Worm (Caenorhabditis elegans) whole organism, L1 larva: Measurements from ENCODE around the gene prx-2.
A peak's percentile ranks its signal among the peaks of the same experiment; 100 is the strongest.

Source experiments
- Y116A8C.19 ChIP-seq: sonication (generic microtip); optimal IDR thresholded peaks from 2 replicates; lab custom pipeline; 2016; ENCODE audit warnings: missing compliant biosample characterization, missing genetic modification characterization, borderline replicate concordance
- alr-1 ChIP-seq: fragments of 200-800 bp; sonication (Bioruptor generic); optimal IDR thresholded peaks from 2 replicates; lab custom pipeline; 2018; ENCODE audit warnings: borderline replicate concordance, mild to moderate bottlenecking, missing genetic modification characterization, missing compliant biosample characterization
- aly-2 ChIP-seq: fragments of 150-350 bp; optimal IDR thresholded peaks from 2 replicates; lab custom pipeline; 2014; ENCODE audit warnings: missing biosample characterization, missing genetic modification characterization
- blmp-1 ChIP-seq: fragments of 150-350 bp; optimal IDR thresholded peaks from 2 replicates; lab custom pipeline; 2014; ENCODE audit warnings: missing biosample characterization, missing genetic modification characterization
- ceh-8 ChIP-seq: fragments of 200-800 bp; sonication (Bioruptor generic); optimal IDR thresholded peaks from 2 replicates; lab custom pipeline; 2018; ENCODE audit warnings: mild to moderate bottlenecking, missing genetic modification characterization, moderate library complexity, missing compliant biosample characterization
- ceh-88 ChIP-seq: fragments of 200-800 bp; sonication (Bioruptor generic); IDR thresholded peaks from 2 replicates; pipeline ENCODE4 v1.3.6; 2022; ENCODE audit warnings: missing genetic modification characterization, missing compliant biosample characterization
- ceh-90 ChIP-seq: sonication (generic microtip); optimal IDR thresholded peaks from 2 replicates; lab custom pipeline; 2016; ENCODE audit warnings: missing genetic modification characterization, missing compliant biosample characterization
- efl-1 ChIP-seq, 4 experiments: fragments of 150-350 bp; optimal IDR thresholded peaks in 3 of 4; peaks in 1 of 4; 1 replicate in 1 of 4; 2 replicates in 3 of 4; lab custom pipeline; 2014; ENCODE audit warnings: missing biosample characterization in 2 of 4, missing genetic modification characterization in 2 of 4, missing genetic modification reagents in 2 of 4
- efl-3 ChIP-seq: fragments of 200-800 bp; sonication (Bioruptor generic); optimal IDR thresholded peaks from 2 replicates; lab custom pipeline; 2018; ENCODE audit warnings: mild to moderate bottlenecking, missing genetic modification characterization, missing compliant biosample characterization
- egl-13 ChIP-seq: sonication (generic microtip); optimal IDR thresholded peaks from 2 replicates; lab custom pipeline; 2016; ENCODE audit warnings: missing genotype, missing genetic modification reagents, missing genetic modification characterization, missing compliant biosample characterization
- elt-3 ChIP-seq, 6 experiments: fragments of 150-350 bp in 1 of 6; sonication (generic microtip); optimal IDR thresholded peaks; 2 replicates each; lab custom pipeline; 2017 to 2018; ENCODE audit warnings: missing biosample characterization in 6 of 6, missing genetic modification characterization in 6 of 6, inconsistent platforms in 1 of 6
- fkh-10 ChIP-seq: sonication (generic microtip); optimal IDR thresholded peaks from 2 replicates; lab custom pipeline; 2017; ENCODE audit warnings: missing biosample characterization, missing genetic modification reagents, missing genetic modification characterization
- fkh-4 ChIP-seq: sonication (generic microtip); optimal IDR thresholded peaks from 2 replicates; lab custom pipeline; 2016; ENCODE audit warnings: missing compliant biosample characterization, missing genetic modification characterization, borderline replicate concordance
- fos-1 ChIP-seq: fragments of 150-350 bp; optimal IDR thresholded peaks from 2 replicates; lab custom pipeline; 2014; ENCODE audit warnings: missing biosample characterization, missing genetic modification characterization
- hlh-17 ChIP-seq: fragments of 200-800 bp; sonication (Bioruptor generic); optimal IDR thresholded peaks from 2 replicates; lab custom pipeline; 2018; ENCODE audit warnings: missing genetic modification characterization, mild to moderate bottlenecking, missing compliant biosample characterization, moderate library complexity, borderline replicate concordance
- hlh-4 ChIP-seq: sonication (generic microtip); optimal IDR thresholded peaks from 2 replicates; lab custom pipeline; 2016; ENCODE audit warnings: mild to moderate bottlenecking, missing genetic modification characterization, missing compliant biosample characterization
- hpl-2 ChIP-seq: fragments of 150-350 bp; optimal IDR thresholded peaks from 2 replicates; lab custom pipeline; 2014; ENCODE audit warnings: missing biosample characterization, missing genetic modification reagents, missing genetic modification characterization
- lin-13 ChIP-seq: fragments of 150-350 bp; optimal IDR thresholded peaks from 2 replicates; lab custom pipeline; 2014; ENCODE audit warnings: missing biosample characterization, missing genetic modification reagents, missing genetic modification characterization
- lin-15B ChIP-seq: fragments of 150-350 bp; sonication (generic microtip); optimal IDR thresholded peaks from 3 replicates; lab custom pipeline; 2014; ENCODE audit warnings: missing biosample characterization, missing genetic modification characterization
- lin-39 ChIP-seq: fragments of 150-350 bp; optimal IDR thresholded peaks from 2 replicates; lab custom pipeline; 2014; ENCODE audit warnings: missing biosample characterization, missing genetic modification reagents, missing genetic modification characterization
- mab-9 ChIP-seq: fragments of 200-800 bp; sonication (Bioruptor generic); IDR thresholded peaks from 2 replicates; pipeline ENCODE4 v1.3.6; 2022; ENCODE audit warnings: missing genetic modification reagents, missing genetic modification characterization, missing compliant biosample characterization
- mep-1 ChIP-seq: fragments of 150-350 bp; optimal IDR thresholded peaks from 2 replicates; lab custom pipeline; 2014; ENCODE audit warnings: missing biosample characterization, missing genetic modification characterization
- nhr-11 ChIP-seq: fragments of 150-350 bp; optimal IDR thresholded peaks from 2 replicates; lab custom pipeline; 2014; ENCODE audit warnings: missing biosample characterization, missing genetic modification characterization
- nhr-12 ChIP-seq: sonication (generic microtip); optimal IDR thresholded peaks from 2 replicates; lab custom pipeline; 2017; ENCODE audit warnings: missing biosample characterization, missing genetic modification characterization
- nhr-19 ChIP-seq: fragments of 200-800 bp; sonication (Bioruptor generic); conservative IDR thresholded peaks from 2 replicates; pipeline ENCODE4 v1.3.6; 2022; ENCODE audit warnings: missing genetic modification characterization, missing compliant biosample characterization
- nhr-20 ChIP-seq: sonication (generic microtip); optimal IDR thresholded peaks from 2 replicates; lab custom pipeline; 2016; ENCODE audit warnings: mild to moderate bottlenecking, missing genetic modification characterization, missing compliant biosample characterization
- nhr-237 ChIP-seq: fragments of 150-350 bp; optimal IDR thresholded peaks from 2 replicates; lab custom pipeline; 2014; ENCODE audit warnings: missing biosample characterization, missing genetic modification characterization
- nhr-47 ChIP-seq: sonication (generic microtip); optimal IDR thresholded peaks from 2 replicates; lab custom pipeline; 2016; ENCODE audit warnings: mild to moderate bottlenecking, missing genetic modification characterization, moderate library complexity, missing compliant biosample characterization
- nhr-71 ChIP-seq: sonication (generic microtip); optimal IDR thresholded peaks from 2 replicates; lab custom pipeline; 2016; ENCODE audit warnings: mild to moderate bottlenecking, missing genetic modification characterization, moderate library complexity, missing compliant biosample characterization
- pag-3 ChIP-seq: sonication (generic microtip); optimal IDR thresholded peaks from 2 replicates; lab custom pipeline; 2017; ENCODE audit warnings: missing genetic modification characterization, mild to moderate bottlenecking, missing compliant biosample characterization, antibody characterized with exemption, borderline replicate concordance; ENCODE audit not compliant: insufficient read depth
- sptf-1 ChIP-seq: fragments of 150-350 bp; optimal IDR thresholded peaks from 2 replicates; lab custom pipeline; 2014; ENCODE audit warnings: missing biosample characterization, missing genetic modification characterization
- sup-37 ChIP-seq: fragments of 200-800 bp; sonication (Bioruptor generic); optimal IDR thresholded peaks from 2 replicates; lab custom pipeline; 2018; ENCODE audit warnings: mild to moderate bottlenecking, missing genetic modification characterization, missing compliant biosample characterization
- tbx-2 ChIP-seq: sonication (generic microtip); optimal IDR thresholded peaks from 2 replicates; lab custom pipeline; 2016; ENCODE audit warnings: missing genetic modification characterization, missing compliant biosample characterization
- tlp-1 ChIP-seq: fragments of 150-350 bp; optimal IDR thresholded peaks from 2 replicates; lab custom pipeline; 2014; ENCODE audit warnings: missing biosample characterization, missing genetic modification characterization
- unc-30 ChIP-seq: sonication (generic microtip); optimal IDR thresholded peaks from 2 replicates; lab custom pipeline; 2017; ENCODE audit warnings: missing biosample characterization, missing genetic modification characterization
- unc-86 ChIP-seq: sonication (generic microtip); optimal IDR thresholded peaks from 2 replicates; lab custom pipeline; 2016; ENCODE audit warnings: missing genetic modification characterization, missing compliant biosample characterization
- xbp-1 ChIP-seq: sonication (generic microtip); optimal IDR thresholded peaks from 2 replicates; lab custom pipeline; 2016; ENCODE audit warnings: missing genetic modification characterization, missing compliant biosample characterization
- zag-1 ChIP-seq: fragments of 150-350 bp; optimal IDR thresholded peaks from 2 replicates; lab custom pipeline; 2014; ENCODE audit warnings: missing biosample characterization, missing genetic modification characterization
- ztf-4 ChIP-seq: fragments of 150-350 bp; optimal IDR thresholded peaks from 2 replicates; lab custom pipeline; 2014; ENCODE audit warnings: missing biosample characterization, missing genetic modification characterization

Gene prx-2

DNA sequence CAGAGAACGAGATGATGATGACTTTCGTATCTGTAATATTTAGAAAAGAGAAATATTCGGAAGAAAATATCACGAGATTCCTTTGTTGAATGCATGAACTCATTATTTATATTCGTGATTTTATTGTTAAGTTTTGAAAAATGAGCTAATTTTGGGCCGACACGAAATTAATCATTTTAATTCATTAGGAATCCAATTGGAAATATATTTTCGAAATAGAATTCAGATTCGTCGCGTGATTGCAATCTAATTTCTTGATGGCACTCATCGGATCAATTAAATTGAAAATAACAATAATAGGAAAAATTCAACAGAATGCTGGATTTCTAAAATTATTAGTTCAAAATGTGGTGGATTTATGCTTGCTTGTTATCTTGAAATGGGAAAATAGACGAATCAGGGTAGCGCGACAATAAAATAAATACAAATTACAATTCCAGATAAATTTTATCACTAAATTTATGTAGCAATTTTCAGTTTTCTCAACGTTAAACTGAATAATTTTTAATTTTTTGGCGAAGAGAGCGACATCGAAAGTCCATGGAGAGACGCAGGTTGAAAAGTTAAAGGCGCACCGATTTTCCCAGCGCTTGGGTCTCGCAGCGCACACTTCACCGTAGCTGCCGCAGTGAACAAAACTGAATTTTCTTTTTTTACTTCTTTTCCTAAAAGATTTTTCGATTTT lies 42.1 kb upstream of the prx-2 start (continued):
- TF ChIP-seq nhr-237 (tag; lab: Kevin White, UChicago) (peak; percentile 12), alr-1 (tag; lab: Kevin White, UChicago) (no peak), egl-13 (tag; lab: Kevin White, UChicago) (peak; percentile 11), Y116A8C.19 (no peak), lin-13 (GFP tag; lab: Kevin White, UChicago) (peak; percentile 60), nhr-12 (no peak), unc-30 (tag; lab: Kevin White, UChicago) (no peak), hpl-2 (peak; percentile 28), nhr-11 (tag; lab: Kevin White, UChicago) (no peak), sptf-1 (tag; lab: Kevin White, UChicago) (no peak), nhr-20 (tag; lab: Kevin White, UChicago) (peak; percentile 73), sup-37 (GFP tag; lab: Kevin White, UChicago) (no peak), hlh-17 (GFP tag; lab: Kevin White, UChicago) (no peak), tbx-2 (peak; percentile 72), pag-3 (tag; lab: Kevin White, UChicago) (no peak), zag-1 (tag; lab: Kevin White, UChicago) (peak; percentile 25), xbp-1 (tag; lab: Kevin White, UChicago) (peak; percentile 67), nhr-19 (GFP tag; lab: Robert Waterston, UW) (peak; percentile 72), nhr-47 (tag; lab: Kevin White, UChicago) (peak; percentile 81), fos-1 (tag; lab: Kevin White, UChicago) (peak; percentile 23), nhr-71 (tag; lab: Kevin White, UChicago) (peak; percentile 82), ceh-88 (GFP tag; lab: Robert Waterston, UW) (no peak), blmp-1 (tag; lab: Kevin White, UChicago) (peak; percentile 68), ztf-4 (no peak), unc-86 (tag; lab: Kevin White, UChicago) (peak; percentile 66), elt-3 (tag; optimal IDR thresholded peaks at IDR 0.05; lab: Kevin White, UChicago) (peak in 1 of 6 experiments; percentile 52), fkh-10 (GFP tag; lab: Kevin White, UChicago) (no peak), fkh-4 (tag; lab: Kevin White, UChicago) (no peak), aly-2 (tag; lab: Kevin White, UChicago) (peak; percentile 3), ceh-8 (no peak), lin-15B (tag; lab: Kevin White, UChicago) (peak; percentile 28), tlp-1 (tag; lab: Kevin White, UChicago) (no peak), mep-1 (tag; lab: Kevin White, UChicago) (peak; percentile 63), mab-9 (GFP tag; lab: Robert Waterston, UW) (no peak), ceh-90 (no peak), lin-39 (tag; lab: Kevin White, UChicago) (peak; percentile 34), efl-3 (GFP tag; lab: Kevin White, UChicago) (no peak), hlh-4 (tag; lab: Kevin White, UChicago) (no peak)

DNA sequence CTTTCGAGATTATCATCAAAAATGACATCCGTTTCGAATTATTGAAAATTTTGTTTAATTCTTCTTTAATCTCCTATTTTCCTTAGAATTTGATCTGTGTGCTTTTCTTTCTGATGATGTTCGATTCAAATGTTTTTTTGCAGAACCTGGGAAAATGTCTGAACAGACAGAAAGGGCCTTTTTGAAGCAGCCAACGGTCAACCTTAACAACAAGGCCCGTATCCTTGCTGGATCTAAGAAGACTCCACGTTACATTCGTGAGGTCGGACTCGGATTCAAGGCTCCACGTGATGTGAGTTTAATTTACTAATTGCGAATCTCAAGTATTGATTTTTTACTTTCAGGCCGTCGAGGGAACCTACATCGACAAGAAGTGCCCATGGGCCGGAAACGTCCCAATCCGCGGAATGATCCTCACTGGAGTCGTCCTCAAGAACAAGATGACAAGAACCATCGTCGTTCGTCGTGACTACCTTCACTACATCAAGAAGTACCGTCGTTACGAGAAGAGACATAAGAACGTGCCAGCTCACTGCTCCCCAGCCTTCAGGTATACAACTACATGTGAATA lies 41.3 kb upstream of the prx-2 start, which contains the start of gene rps-11:
rps-11 (plus strand) TSS at position 144 of the 571 bp plus-strand sequence.
- TF ChIP-seq efl-1 (optimal IDR thresholded peaks at IDR 0.05; lab: Kevin White, UChicago) = no peak
- peak in 1 of 2 experiments; percentile 91 for TF ChIP-seq efl-1 (GFP tag; optimal IDR thresholded peaks at IDR 0.05 in 1 of 2; lab: Kevin White, UChicago)
- TF ChIP-seq sup-37 (GFP tag; lab: Kevin White, UChicago) = no peak
